Worm (Caenorhabditis elegans) whole organism, L1 larva: Measurements from ENCODE around the gene nhr-219.

ENCODE experiments used
- ces-1 ChIP-seq: fragments of 150-350 bp; optimal IDR thresholded peaks from 2 replicates; lab custom pipeline; 2014; ENCODE audit warnings: missing biosample characterization, missing genetic modification reagents, missing genetic modification characterization
- nhr-11 ChIP-seq: fragments of 150-350 bp; optimal IDR thresholded peaks from 2 replicates; lab custom pipeline; 2014; ENCODE audit warnings: missing biosample characterization, missing genetic modification characterization
- nhr-77 ChIP-seq: fragments of 150-350 bp; optimal IDR thresholded peaks from 2 replicates; lab custom pipeline; 2014; ENCODE audit warnings: missing biosample characterization, missing genetic modification characterization
- pax-3 ChIP-seq: fragments of 200-800 bp; sonication (Bioruptor generic); optimal IDR thresholded peaks from 2 replicates; lab custom pipeline; 2018; ENCODE audit warnings: mild to moderate bottlenecking, missing genetic modification characterization, moderate library complexity, missing compliant biosample characterization
- unc-62 ChIP-seq: fragments of 150-350 bp; optimal IDR thresholded peaks from 2 replicates; lab custom pipeline; 2014; ENCODE audit warnings: missing biosample characterization, missing genetic modification reagents, missing genetic modification characterization
- zip-4 ChIP-seq: fragments of 200-800 bp; sonication (Bioruptor generic); optimal IDR thresholded peaks from 2 replicates; lab custom pipeline; 2018; ENCODE audit warnings: mild to moderate bottlenecking, missing genetic modification characterization, moderate library complexity, missing compliant biosample characterization

DNA sequence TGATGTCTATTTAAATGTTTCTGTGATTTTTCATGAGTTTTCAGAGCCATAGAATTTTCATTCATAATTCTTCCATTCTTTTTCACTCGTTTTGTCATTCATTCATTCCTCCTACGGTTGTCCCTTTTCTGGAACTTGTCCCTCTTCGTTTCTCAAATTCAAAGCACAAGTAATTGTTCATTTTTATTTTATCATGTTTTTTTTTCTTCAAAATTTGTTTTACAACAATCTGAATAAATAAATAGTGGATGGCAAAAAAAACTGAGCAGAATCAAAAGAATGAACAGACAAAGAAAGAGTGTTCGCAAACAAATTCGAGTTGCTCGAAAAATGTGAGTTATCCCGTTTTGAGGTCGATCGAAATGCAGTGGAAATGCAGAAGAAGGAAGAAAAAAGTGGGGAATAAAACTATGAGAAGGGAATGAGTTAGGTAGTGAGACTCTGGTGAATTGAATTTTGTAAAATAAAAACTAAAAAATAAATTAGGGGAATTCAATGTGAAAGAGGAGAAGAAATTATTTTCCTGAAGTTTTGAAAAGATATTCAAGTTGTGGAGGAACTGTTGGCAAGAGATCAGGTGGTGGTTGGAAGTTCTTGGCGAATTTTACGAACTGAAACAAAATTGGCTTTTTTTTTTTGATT is 26.4 kb downstream of the nhr-219 start:
- TF ChIP-seq unc-62 (no peak), pax-3 (tag; lab: Kevin White, UChicago) (no peak), zip-4 (GFP tag; lab: Kevin White, UChicago) (no peak), nhr-11 (tag; lab: Kevin White, UChicago) (no peak), ces-1 (GFP tag; lab: Kevin White, UChicago) (no peak), nhr-77 (tag; lab: Kevin White, UChicago) (no peak)
